Fruit fly (Drosophila melanogaster) whole organism, pupa: ENCODE measurements around the gene Spps.

ENCODE experiments used
- CG10348 ChIP-seq: fragments of 200-800 bp; sonication (Bioruptor generic); IDR thresholded peaks from 2 replicates; pipeline ENCODE4 v1.3.6; 2022; ENCODE audit warnings: missing biosample characterization, missing genetic modification characterization
- CG14655 ChIP-seq: fragments of 200-800 bp; sonication (Bioruptor generic); optimal IDR thresholded peaks from 3 replicates; lab custom pipeline; 2017; ENCODE audit warnings: mild to moderate bottlenecking, missing biosample characterization, missing genetic modification reagents, missing genetic modification characterization
- CG15710 ChIP-seq: fragments of 200-800 bp; sonication (Bioruptor generic); optimal IDR thresholded peaks from 2 replicates; lab custom pipeline; 2018; ENCODE audit warnings: missing biosample characterization, mild to moderate bottlenecking, missing genetic modification characterization, moderate library complexity
- CG17806 ChIP-seq: fragments of 200-800 bp; sonication (Bioruptor generic); optimal IDR thresholded peaks from 2 replicates; lab custom pipeline; 2018; ENCODE audit warnings: missing biosample characterization, mild to moderate bottlenecking, missing genetic modification characterization, moderate library complexity
- CG8159 ChIP-seq: fragments of 200-800 bp; sonication (Bioruptor generic); optimal IDR thresholded peaks from 3 replicates; lab custom pipeline; 2018; ENCODE audit warnings: missing biosample characterization, mild to moderate bottlenecking, missing genetic modification characterization, moderate library complexity
- CG8301 ChIP-seq: fragments of 200-800 bp; sonication (Bioruptor generic); optimal IDR thresholded peaks from 2 replicates; lab custom pipeline; 2018; ENCODE audit warnings: missing biosample characterization, mild to moderate bottlenecking, missing genetic modification characterization
- EcR ChIP-seq: fragments of 200-800 bp; sonication (Bioruptor generic); optimal IDR thresholded peaks from 3 replicates; lab custom pipeline; 2019; ENCODE audit warnings: missing biosample characterization, missing genetic modification characterization, mild to moderate bottlenecking, moderate library complexity, missing genetic modification reagents
- Ets98B ChIP-seq: fragments of 200-800 bp; sonication (Bioruptor generic); IDR thresholded peaks from 2 replicates; pipeline ENCODE4 v1.3.6; 2022; ENCODE audit warnings: missing biosample characterization, missing genetic modification characterization
- Pif1B ChIP-seq: fragments of 200-800 bp; sonication (Bioruptor generic); optimal IDR thresholded peaks from 3 replicates; lab custom pipeline; 2016; ENCODE audit warnings: missing biosample characterization, missing genetic modification characterization
- fd96Ca ChIP-seq: fragments of 200-800 bp; sonication (Bioruptor generic); IDR thresholded peaks from 3 replicates; pipeline ENCODE4 v1.3.6; 2022; ENCODE audit warnings: missing biosample characterization, missing genetic modification characterization
- gl ChIP-seq: fragments of 200-800 bp; sonication (Bioruptor generic); optimal IDR thresholded peaks from 2 replicates; lab custom pipeline; 2018; ENCODE audit warnings: missing biosample characterization, mild to moderate bottlenecking, missing genetic modification characterization
- rn ChIP-seq: fragments of 200-800 bp; sonication (Bioruptor generic); IDR thresholded peaks from 2 replicates; pipeline ENCODE4 v1.3.6; 2022; ENCODE audit warnings: missing biosample characterization, missing genetic modification characterization

- no peak for TF ChIP-seq CG10348 (GFP tag; lab: Robert Waterston, UW)
- TF ChIP-seq CG8159 (tag; lab: Kevin White, UChicago): no peak
- no peak for TF ChIP-seq Ets98B (GFP tag; lab: Robert Waterston, UW)
- TF ChIP-seq CG15710 (tag; lab: Kevin White, UChicago): no peak
- TF ChIP-seq fd96Ca (GFP tag; lab: Robert Waterston, UW): no peak
- TF ChIP-seq CG8301 (tag; lab: Kevin White, UChicago): no peak
- TF ChIP-seq CG14655 (GFP tag; lab: Kevin White, UChicago): no peak
- no peak for TF ChIP-seq rn (GFP tag; lab: Robert Waterston, UW)
- TF ChIP-seq EcR (GFP tag; lab: Kevin White, UChicago): no peak
- TF ChIP-seq gl (tag; lab: Kevin White, UChicago): no peak
- TF ChIP-seq Pif1B: no peak
- TF ChIP-seq CG17806 (tag; lab: Kevin White, UChicago): no peak
These were observed 43.8 kb upstream of the Spps start for dm6 chr3R:24270578-24270977.
